Worm (Caenorhabditis elegans) whole organism, L4 larva: ENCODE results near the gene F46C5.10.

ENCODE experiments used
- D1046.2 ChIP-seq: fragments of 200-800 bp; sonication (Bioruptor generic); IDR thresholded peaks from 2 replicates; pipeline ENCODE4 v1.3.6; 2022; ENCODE audit warnings: missing genetic modification characterization, missing compliant biosample characterization
- F10B5.3 ChIP-seq: sonication (generic microtip); optimal IDR thresholded peaks from 2 replicates; lab custom pipeline; 2016; ENCODE audit warnings: mild to moderate bottlenecking, missing genetic modification characterization, missing compliant biosample characterization
- F37D6.2 ChIP-seq: sonication (generic microtip); optimal IDR thresholded peaks from 2 replicates; lab custom pipeline; 2016; ENCODE audit warnings: mild to moderate bottlenecking, missing genetic modification characterization, missing compliant biosample characterization
- T20F7.1 ChIP-seq: fragments of 200-800 bp; sonication (Bioruptor generic); optimal IDR thresholded peaks from 2 replicates; lab custom pipeline; 2018; ENCODE audit warnings: mild to moderate bottlenecking, missing genetic modification characterization, missing compliant biosample characterization
- Y5F2A.4 ChIP-seq: fragments of 200-800 bp; sonication (Bioruptor generic); optimal IDR thresholded peaks from 2 replicates; lab custom pipeline; 2018; ENCODE audit warnings: mild to moderate bottlenecking, missing genetic modification characterization, missing compliant biosample characterization
- Y75B8A.6 ChIP-seq: fragments of 200-800 bp; sonication (Bioruptor generic); IDR thresholded peaks from 2 replicates; pipeline ENCODE4 v1.3.6; 2022; ENCODE audit warnings: missing genetic modification reagents, missing genetic modification characterization, missing compliant biosample characterization
- ZK546.5 ChIP-seq, 2 experiments: sonication (generic microtip); optimal IDR thresholded peaks; 2 replicates each; lab custom pipeline; 2017; ENCODE audit warnings: missing biosample characterization in 2 of 2, missing genetic modification characterization in 2 of 2
- aha-1 ChIP-seq: fragments of 150-350 bp; peaks from one replicate; lab custom pipeline; 2014; ENCODE audit warnings: missing biosample characterization, missing genetic modification characterization
- ama-1 ChIP-seq: fragments of 150-350 bp; optimal IDR thresholded peaks from 2 replicates; lab custom pipeline; 2014; ENCODE audit warnings: inconsistent platforms, mixed read lengths
- arid-1 ChIP-seq: fragments of 200-800 bp; sonication (Bioruptor generic); conservative IDR thresholded peaks from 2 replicates; pipeline ENCODE4 v1.3.6; 2022; ENCODE audit warnings: missing genetic modification reagents, missing genetic modification characterization, missing compliant biosample characterization
- ceh-20 ChIP-seq: fragments of 200-800 bp; sonication (Bioruptor generic); IDR thresholded peaks from 2 replicates; pipeline ENCODE4 v1.3.6; 2022; ENCODE audit warnings: missing genetic modification reagents, missing genetic modification characterization, missing compliant biosample characterization
- ceh-62 ChIP-seq: sonication (generic microtip); optimal IDR thresholded peaks from 2 replicates; lab custom pipeline; 2017; ENCODE audit warnings: missing biosample characterization, missing genetic modification characterization
- ces-1 ChIP-seq: fragments of 150-350 bp; sonication (generic microtip); optimal IDR thresholded peaks from 4 replicates; lab custom pipeline; 2014; ENCODE audit warnings: missing biosample characterization, missing genetic modification reagents, missing genetic modification characterization
- ctbp-1 ChIP-seq: fragments of 200-800 bp; sonication (Bioruptor generic); IDR thresholded peaks from 2 replicates; pipeline ENCODE4 v1.3.6; 2022; ENCODE audit warnings: missing genetic modification reagents, missing genetic modification characterization, missing compliant biosample characterization
- dpl-1 ChIP-seq: fragments of 150-350 bp; optimal IDR thresholded peaks from 2 replicates; lab custom pipeline; 2014; ENCODE audit warnings: missing biosample characterization, missing genetic modification reagents, missing genetic modification characterization
- dve-1 ChIP-seq: sonication (generic microtip); optimal IDR thresholded peaks from 2 replicates; lab custom pipeline; 2017; ENCODE audit warnings: antibody characterized with exemption, mild to moderate bottlenecking, missing genetic modification characterization, missing compliant biosample characterization; ENCODE audit not compliant: insufficient read depth
- fkh-10 ChIP-seq: fragments of 150-350 bp; optimal IDR thresholded peaks from 2 replicates; lab custom pipeline; 2014; ENCODE audit warnings: missing biosample characterization, missing genetic modification reagents, missing genetic modification characterization
- gei-8 ChIP-seq: fragments of 200-800 bp; sonication (Bioruptor generic); optimal IDR thresholded peaks from 2 replicates; lab custom pipeline; 2018; ENCODE audit warnings: mild to moderate bottlenecking, missing genetic modification characterization, missing compliant biosample characterization
- hlh-11 ChIP-seq: fragments of 200-800 bp; sonication (Bioruptor generic); optimal IDR thresholded peaks from 2 replicates; lab custom pipeline; 2018; ENCODE audit warnings: mild to moderate bottlenecking, missing genetic modification characterization, missing compliant biosample characterization
- hmg-1.1 ChIP-seq: fragments of 200-800 bp; sonication (Bioruptor generic); IDR thresholded peaks from 2 replicates; pipeline ENCODE4 v1.3.6; 2022; ENCODE audit warnings: missing genetic modification reagents, missing genetic modification characterization, missing compliant biosample characterization
- lin-13 ChIP-seq: fragments of 150-350 bp; optimal IDR thresholded peaks from 2 replicates; lab custom pipeline; 2014; ENCODE audit warnings: missing biosample characterization, missing genetic modification reagents, missing genetic modification characterization
- lin-15B ChIP-seq: fragments of 150-350 bp; sonication (generic microtip); optimal IDR thresholded peaks from 3 replicates; lab custom pipeline; 2014; ENCODE audit warnings: missing biosample characterization, missing genetic modification characterization
- lin-29 ChIP-seq: fragments of 200-800 bp; sonication (Bioruptor generic); IDR thresholded peaks from 2 replicates; pipeline ENCODE4 v1.3.6; 2022; ENCODE audit warnings: missing genetic modification reagents, missing genetic modification characterization, missing compliant biosample characterization
- lsy-2 ChIP-seq, 2 experiments: fragments of 150-350 bp in 1 of 2; sonication (generic microtip) in 1 of 2; optimal IDR thresholded peaks; 2 replicates each; lab custom pipeline; 2014 to 2017; ENCODE audit warnings: missing biosample characterization in 2 of 2, missing genetic modification characterization in 2 of 2
- mdl-1 ChIP-seq, 2 experiments: fragments of 150-350 bp in 1 of 2; sonication (generic microtip) in 1 of 2; optimal IDR thresholded peaks; 2 replicates each; lab custom pipeline; 2014 to 2017; ENCODE audit warnings: missing biosample characterization in 2 of 2, missing genetic modification characterization in 2 of 2
- mdt-29 ChIP-seq: fragments of 200-800 bp; sonication (Bioruptor generic); IDR thresholded peaks from 2 replicates; pipeline ENCODE4 v1.3.6; 2022; ENCODE audit warnings: missing genetic modification reagents, missing genetic modification characterization, missing compliant biosample characterization
- mep-1 ChIP-seq: fragments of 150-350 bp; sonication (generic microtip); optimal IDR thresholded peaks from 3 replicates; lab custom pipeline; 2014; ENCODE audit warnings: missing biosample characterization, missing genetic modification characterization
- mes-2 ChIP-seq: sonication (generic microtip); optimal IDR thresholded peaks from 2 replicates; lab custom pipeline; 2016; ENCODE audit warnings: missing genotype, mild to moderate bottlenecking, missing genetic modification characterization, missing compliant biosample characterization; ENCODE audit not compliant: poor library complexity, severe bottlenecking
- mxl-2 ChIP-seq: fragments of 200-800 bp; sonication (Bioruptor generic); conservative IDR thresholded peaks from 2 replicates; pipeline ENCODE4 v1.3.6; 2022; ENCODE audit warnings: missing genetic modification reagents, missing genetic modification characterization, missing compliant biosample characterization
- nhr-10 ChIP-seq: fragments of 150-350 bp; optimal IDR thresholded peaks from 2 replicates; lab custom pipeline; 2014; ENCODE audit warnings: missing biosample characterization, missing genetic modification characterization
- nhr-102 ChIP-seq: sonication (generic microtip); optimal IDR thresholded peaks from 2 replicates; lab custom pipeline; 2016; ENCODE audit warnings: mild to moderate bottlenecking, missing genetic modification characterization, moderate library complexity, missing compliant biosample characterization
- nhr-11 ChIP-seq: fragments of 150-350 bp; optimal IDR thresholded peaks from 2 replicates; lab custom pipeline; 2014; ENCODE audit warnings: missing biosample characterization, missing genetic modification characterization
- nhr-25 ChIP-seq: sonication (generic microtip); optimal IDR thresholded peaks from 2 replicates; lab custom pipeline; 2017; ENCODE audit warnings: missing genetic modification characterization, mild to moderate bottlenecking, missing compliant biosample characterization, antibody characterized with exemption, moderate library complexity, borderline replicate concordance; ENCODE audit not compliant: insufficient read depth
- nhr-42 ChIP-seq: fragments of 200-800 bp; sonication (Bioruptor generic); IDR thresholded peaks from 2 replicates; pipeline ENCODE4 v1.3.6; 2022; ENCODE audit warnings: missing genetic modification characterization, missing compliant biosample characterization
- nhr-6 ChIP-seq: fragments of 150-350 bp; optimal IDR thresholded peaks from 2 replicates; lab custom pipeline; 2014; ENCODE audit warnings: missing biosample characterization, missing genetic modification characterization
- nhr-76 ChIP-seq: fragments of 150-350 bp; optimal IDR thresholded peaks from 2 replicates; lab custom pipeline; 2014; ENCODE audit warnings: missing biosample characterization, missing genetic modification characterization
- pqm-1 ChIP-seq: sonication (generic microtip); optimal IDR thresholded peaks from 2 replicates; lab custom pipeline; 2017; ENCODE audit warnings: missing biosample characterization, missing genetic modification characterization
- rbr-2 ChIP-seq: sonication (generic microtip); optimal IDR thresholded peaks from 2 replicates; lab custom pipeline; 2016; ENCODE audit warnings: missing genotype, missing genetic modification characterization, missing compliant biosample characterization
- set-16 ChIP-seq: fragments of 200-800 bp; sonication (Bioruptor generic); IDR thresholded peaks from 2 replicates; pipeline ENCODE4 v1.3.6; 2022; ENCODE audit warnings: missing genetic modification reagents, missing genetic modification characterization, missing compliant biosample characterization
- spr-3 ChIP-seq: fragments of 200-800 bp; sonication (Bioruptor generic); optimal IDR thresholded peaks from 2 replicates; lab custom pipeline; 2018; ENCODE audit warnings: mild to moderate bottlenecking, missing genetic modification characterization, missing compliant biosample characterization
- unc-130 ChIP-seq: sonication (generic microtip); optimal IDR thresholded peaks from 2 replicates; lab custom pipeline; 2016; ENCODE audit warnings: missing genetic modification reagents, missing genetic modification characterization, missing compliant biosample characterization
- unc-39 ChIP-seq: sonication (generic microtip); optimal IDR thresholded peaks from 2 replicates; lab custom pipeline; 2017; ENCODE audit warnings: missing biosample characterization, missing genetic modification characterization
- unc-62 ChIP-seq, 3 experiments: fragments of 150-350 bp in 1 of 3; sonication (generic microtip); optimal IDR thresholded peaks in 2 of 3; peaks in 1 of 3; 1 replicate in 1 of 3; 2 replicates in 2 of 3; lab custom pipeline; 2014 to 2017; ENCODE audit warnings: missing biosample characterization in 3 of 3, missing genetic modification characterization in 3 of 3, missing genetic modification reagents in 3 of 3, missing genotype in 1 of 3
- zag-1 ChIP-seq: fragments of 150-350 bp; optimal IDR thresholded peaks from 2 replicates; lab custom pipeline; 2014; ENCODE audit warnings: missing biosample characterization, missing genetic modification characterization

Gene F46C5.10

ce11 chrII:8795227-8795626 is 23.6 kb downstream of the F46C5.10 start:
- TF ChIP-seq nhr-42 (GFP tag; lab: Robert Waterston, UW) (no peak), ces-1 (GFP tag; lab: Kevin White, UChicago) (no peak), Y75B8A.6 (GFP tag; lab: Robert Waterston, UW) (no peak), ceh-62 (tag; lab: Kevin White, UChicago) (no peak), nhr-76 (tag; lab: Kevin White, UChicago) (no peak), rbr-2 (no peak), unc-62 (GFP tag; optimal IDR thresholded peaks at IDR 0.05 in 1 of 2; lab: Kevin White, UChicago) (no peak), unc-62 (tag; optimal IDR thresholded peaks at IDR 0.05; lab: Kevin White, UChicago) (no peak), nhr-6 (no peak), dpl-1 (GFP tag; lab: Kevin White, UChicago) (no peak)

- TF ChIP-seq Y5F2A.4 = no peak
Observed at ce11 chrII:8794072-8794471, 24.8 kb downstream of the F46C5.10 start, which contains the start of gene F07H5.7. TSS of gene F07H5.7 (minus strand) at chrII:8794172.

- TF ChIP-seq lin-15B (tag; lab: Kevin White, UChicago) = no peak
- no peak for TF ChIP-seq unc-39 (tag; lab: Kevin White, UChicago)
- TF ChIP-seq mdl-1 (tag; optimal IDR thresholded peaks at IDR 0.05; lab: Kevin White, UChicago) = no peak
- TF ChIP-seq set-16 (GFP tag; lab: Robert Waterston, UW) = no peak
- no peak for TF ChIP-seq spr-3 (GFP tag; lab: Kevin White, UChicago)
- no peak for TF ChIP-seq zag-1 (tag; lab: Kevin White, UChicago)
- TF ChIP-seq mxl-2 = no peak
- no peak for TF ChIP-seq ceh-20 (GFP tag; lab: Robert Waterston, UW)
- TF ChIP-seq D1046.2 (GFP tag; lab: Robert Waterston, UW) = no peak
- TF ChIP-seq fkh-10 = no peak
- no peak for TF ChIP-seq F37D6.2 (tag; lab: Kevin White, UChicago)
- TF ChIP-seq lin-29 = no peak
- no peak for TF ChIP-seq ZK546.5 (tag; optimal IDR thresholded peaks at IDR 0.05; lab: Kevin White, UChicago)
- no peak for TF ChIP-seq ceh-62 (tag; lab: Kevin White, UChicago)
- TF ChIP-seq nhr-10 (tag; lab: Kevin White, UChicago) = no peak
- no peak for TF ChIP-seq ama-1 (lab: Kevin White, UChicago)
- TF ChIP-seq nhr-42 (GFP tag; lab: Robert Waterston, UW) = no peak
- no peak for TF ChIP-seq unc-130
Observed at ce11 chrII:8792640-8793039, 26.2 kb downstream of the F46C5.10 start, which contains the start of gene idpa-2. TSS of gene idpa-2 (minus strand) at chrII:8792740.

DNA sequence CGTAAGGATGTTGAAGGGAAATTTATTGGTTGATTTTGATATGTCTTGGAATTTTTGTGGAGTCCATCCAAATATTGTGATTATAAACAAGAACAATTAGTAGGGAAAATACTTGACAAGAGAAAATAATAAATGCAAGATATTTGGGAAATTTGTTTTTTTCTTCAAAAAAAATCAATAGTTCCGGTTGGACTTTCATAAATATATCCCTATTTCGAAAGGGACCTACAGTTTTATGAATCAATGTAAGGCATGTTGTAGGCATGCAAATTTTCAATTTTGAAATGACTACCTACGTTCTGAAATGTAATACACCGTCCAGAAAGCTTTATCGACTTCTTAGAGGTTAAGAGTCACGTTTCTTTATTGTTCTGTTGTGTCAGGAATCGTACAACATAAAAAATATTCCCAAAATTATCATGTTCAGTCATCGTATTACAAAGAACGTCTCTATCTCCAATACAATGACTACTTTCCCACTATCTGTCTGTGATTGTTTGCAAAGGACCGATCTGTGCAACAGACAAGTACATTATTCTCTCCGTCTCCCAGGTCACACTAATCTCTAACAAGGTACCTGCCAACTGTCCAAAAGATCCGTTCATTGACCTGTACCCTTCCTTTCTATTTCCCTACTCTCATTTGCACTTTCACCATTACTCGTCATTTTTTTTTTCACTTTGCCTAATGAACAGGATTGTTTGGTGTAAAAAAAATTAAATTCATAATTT is 28.8 kb downstream of the F46C5.10 start, which contains the start of gene F07H5.13:
F07H5.13 (plus strand) TSS at position 730 of the 731 bp plus-strand sequence.
- TF ChIP-seq arid-1 (GFP tag; lab: Robert Waterston, UW) = peak; percentile 56
- TF ChIP-seq mep-1 (tag; lab: Kevin White, UChicago) = peak; percentile 83
- TF ChIP-seq hmg-1.1 (GFP tag; lab: Robert Waterston, UW) = 0 out of 2 replicates have a peak, but pooled peaks have one; percentile 42
- no peak for TF ChIP-seq dpl-1 (GFP tag; lab: Kevin White, UChicago)
- TF ChIP-seq unc-130 = no peak
- TF ChIP-seq nhr-25 = peak; percentile 43
- TF ChIP-seq nhr-42 (GFP tag; lab: Robert Waterston, UW) = peak; percentile 40; the same call in 1 of the 2 replicates
- peak; percentile 0 for TF ChIP-seq F10B5.3
- TF ChIP-seq pqm-1 (tag; lab: Kevin White, UChicago) = no peak
- TF ChIP-seq ceh-20 (GFP tag; lab: Robert Waterston, UW) = 0 out of 2 replicates have a peak, but pooled peaks have one; percentile 33
- TF ChIP-seq T20F7.1 = peak; percentile 59
- TF ChIP-seq hlh-11 (tag; lab: Kevin White, UChicago) = peak; percentile 21
- TF ChIP-seq lin-13 (GFP tag; lab: Kevin White, UChicago) = peak; percentile 48
- TF ChIP-seq gei-8 (GFP tag; lab: Kevin White, UChicago) = peak; percentile 28
- TF ChIP-seq ctbp-1 (GFP tag; lab: Robert Waterston, UW) = peak; percentile 27; the same call in 1 of the 2 replicates
- TF ChIP-seq lsy-2 (tag; optimal IDR thresholded peaks at IDR 0.05; lab: Kevin White, UChicago) = peak; percentile 20 to 80
- TF ChIP-seq aha-1 (tag; lab: Kevin White, UChicago) = no peak
- no peak for TF ChIP-seq mdt-29
- peak; percentile 37 for TF ChIP-seq mes-2 (tag; lab: Kevin White, UChicago)
- peak; percentile 35 for TF ChIP-seq nhr-6
- peak; percentile 76 for TF ChIP-seq dve-1 (tag; lab: Kevin White, UChicago)
- TF ChIP-seq nhr-102 = peak; percentile 71
- TF ChIP-seq nhr-11 (tag; lab: Kevin White, UChicago) = peak; percentile 35
